Worm (Caenorhabditis elegans) whole organism, mixed stage, embryonic: ENCODE results near the gene chil-14.

Experiments
- blmp-1 ChIP-seq: fragments of 150-350 bp; optimal IDR thresholded peaks from 2 replicates; lab custom pipeline; 2014; ENCODE audit warnings: missing biosample characterization, missing genetic modification characterization
- elt-3 ChIP-seq: fragments of 150-350 bp; optimal IDR thresholded peaks from 2 replicates; lab custom pipeline; 2014; ENCODE audit warnings: missing biosample characterization, missing genetic modification characterization
- flh-1 ChIP-seq: fragments of 200-800 bp; sonication (Bioruptor generic); optimal IDR thresholded peaks from 2 replicates; lab custom pipeline; 2018; ENCODE audit warnings: mild to moderate bottlenecking, missing genetic modification characterization, moderate library complexity, missing compliant biosample characterization
- hlh-1 ChIP-seq: fragments of 150-350 bp; optimal IDR thresholded peaks from 2 replicates; lab custom pipeline; 2014; ENCODE audit warnings: missing biosample characterization, missing genetic modification reagents, missing genetic modification characterization
- lin-32 ChIP-seq: fragments of 200-800 bp; sonication (Bioruptor generic); optimal IDR thresholded peaks from 2 replicates; lab custom pipeline; 2018; ENCODE audit warnings: mild to moderate bottlenecking, missing genetic modification characterization, missing compliant biosample characterization
- mep-1 ChIP-seq: fragments of 150-350 bp; optimal IDR thresholded peaks from 2 replicates; lab custom pipeline; 2017; ENCODE audit warnings: missing biosample characterization, missing genetic modification reagents, missing genetic modification characterization, inconsistent platforms
- nhr-28 ChIP-seq: fragments of 150-350 bp; optimal IDR thresholded peaks from 2 replicates; lab custom pipeline; 2014; ENCODE audit warnings: missing biosample characterization, missing genetic modification characterization
- sptf-1 ChIP-seq: sonication (generic microtip); optimal IDR thresholded peaks from 2 replicates; lab custom pipeline; 2017; ENCODE audit warnings: mild to moderate bottlenecking, missing genetic modification characterization, moderate library complexity, missing compliant biosample characterization
- tbx-8 ChIP-seq: fragments of 200-800 bp; sonication (Bioruptor generic); optimal IDR thresholded peaks from 2 replicates; lab custom pipeline; 2018; ENCODE audit warnings: mild to moderate bottlenecking, missing genetic modification characterization, moderate library complexity, missing compliant biosample characterization
- unc-39 ChIP-seq: fragments of 150-350 bp; optimal IDR thresholded peaks from 2 replicates; lab custom pipeline; 2014; ENCODE audit warnings: missing biosample characterization, missing genetic modification characterization

- TF ChIP-seq sptf-1 (tag; lab: Kevin White, UChicago) (no peak), tbx-8 (GFP tag; lab: Kevin White, UChicago) (no peak), elt-3 (tag; lab: Kevin White, UChicago) (no peak), nhr-28 (no peak), lin-32 (GFP tag; lab: Kevin White, UChicago) (no peak), hlh-1 (tag; lab: Kevin White, UChicago) (peak; percentile 69), flh-1 (GFP tag; lab: Kevin White, UChicago) (no peak), blmp-1 (tag; lab: Kevin White, UChicago) (no peak), unc-39 (tag; lab: Kevin White, UChicago) (no peak), mep-1 (tag; lab: Kevin White, UChicago) (no peak)
Measured at ce11 chrV:1480841-1481240, 26.0 kb downstream of the chil-14 start.
